1 fruit fly cellular context compared by ENCODE assay signal in the genomic region with DNA sequence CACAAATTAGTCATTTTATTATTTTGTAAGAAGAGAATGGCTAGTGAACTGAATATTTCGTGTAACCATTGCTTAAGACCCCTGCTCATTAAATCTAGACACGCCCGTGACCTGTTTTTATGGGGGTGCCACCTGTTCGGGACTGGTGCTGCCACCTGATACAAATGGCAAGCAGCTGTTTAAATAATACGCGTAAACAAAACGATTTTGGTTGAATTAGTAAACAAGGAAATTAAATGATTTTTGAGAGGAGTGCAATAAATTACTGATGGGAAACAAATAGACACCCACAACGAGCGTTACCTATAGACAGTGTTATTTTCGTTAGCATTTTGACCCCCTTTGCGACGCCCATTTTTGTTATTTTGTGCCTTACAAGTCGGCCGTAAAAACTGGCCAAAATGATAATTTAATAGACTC.
TF ChIP-seq lines count a peak whose summit lies in the region.

No protein-coding gene starts in this region.

TF ChIP-seq in whole organism, embryonic, 481 proteins besides CTCF, POLR2A, EP300 and RAD21 (continued from another document and continues in another):
- TF ChIP-seq CG2116 (GFP tag; optimal IDR thresholded peaks at IDR 0.05; lab: Kevin White, UChicago) = peak; percentile 64
- TF ChIP-seq hb (GFP tag; IDR thresholded peaks at IDR 0.05; lab: Robert Waterston, UW; ENCODE audit: partially characterized antibody) = no peak
- peak; percentile 84 for TF ChIP-seq CG34376 (GFP tag; optimal IDR thresholded peaks at IDR 0.05; lab: Kevin White, UChicago)
- TF ChIP-seq CG12236 (GFP tag; optimal IDR thresholded peaks at IDR 0.05; lab: Kevin White, UChicago) = peak; percentile 68
- TF ChIP-seq crp (GFP tag; optimal IDR thresholded peaks at IDR 0.05; lab: Kevin White, UChicago) = peak; percentile 46 to 93
- peak; percentile 66 for TF ChIP-seq eyg (GFP tag; optimal IDR thresholded peaks at IDR 0.05; lab: Kevin White, UChicago)
- peak; percentile 90 for TF ChIP-seq gro (GFP tag; optimal IDR thresholded peaks at IDR 0.05; lab: Kevin White, UChicago)
- TF ChIP-seq CG9609 (GFP tag; optimal IDR thresholded peaks at IDR 0.05; lab: Kevin White, UChicago) = peak; percentile 84
- TF ChIP-seq ERR (GFP tag; optimal IDR thresholded peaks at IDR 0.05; lab: Kevin White, UChicago) = peak; percentile 60
- TF ChIP-seq ind (GFP tag; optimal IDR thresholded peaks at IDR 0.05; lab: Kevin White, UChicago) = peak; percentile 93
- peak; percentile 59 for TF ChIP-seq sima (GFP tag; optimal IDR thresholded peaks at IDR 0.05; lab: Kevin White, UChicago)
- TF ChIP-seq CG15011 (GFP tag; optimal IDR thresholded peaks at IDR 0.05; lab: Kevin White, UChicago) = peak; percentile 74
- peak; percentile 73 for TF ChIP-seq CG3065 (GFP tag; optimal IDR thresholded peaks at IDR 0.05; lab: Kevin White, UChicago)
- TF ChIP-seq chm (GFP tag; IDR thresholded peaks at IDR 0.05; lab: Robert Waterston, UW) = no peak
- TF ChIP-seq kah (GFP tag; optimal IDR thresholded peaks at IDR 0.05; lab: Kevin White, UChicago) = peak; percentile 98
- no peak for TF ChIP-seq Atf6 (GFP tag; IDR thresholded peaks at IDR 0.05; lab: Robert Waterston, UW)
- TF ChIP-seq Aef1 (GFP tag; IDR thresholded peaks at IDR 0.05; lab: Robert Waterston, UW) = no peak
- no peak for TF ChIP-seq CG17328 (GFP tag; IDR thresholded peaks at IDR 0.05; lab: Robert Waterston, UW)
- peak; percentile 74 for TF ChIP-seq Atf-2 (GFP tag; optimal IDR thresholded peaks at IDR 0.05; lab: Kevin White, UChicago)
- peak; percentile 88 for TF ChIP-seq Dip3 (GFP tag; optimal IDR thresholded peaks at IDR 0.05; lab: Kevin White, UChicago)
- TF ChIP-seq CG6175 (GFP tag; IDR thresholded peaks at IDR 0.05; lab: Robert Waterston, UW) = no peak
- TF ChIP-seq CG10959 (GFP tag; IDR thresholded peaks at IDR 0.05; lab: Robert Waterston, UW) = no peak
- no peak for TF ChIP-seq CG16813 (GFP tag; IDR thresholded peaks at IDR 0.05; lab: Robert Waterston, UW; ENCODE audit: partially characterized antibody)
- peak; percentile 79 for TF ChIP-seq slou (GFP tag; optimal IDR thresholded peaks at IDR 0.05; lab: Kevin White, UChicago)
- TF ChIP-seq dmrt11E (tag; optimal IDR thresholded peaks at IDR 0.05; lab: Kevin White, UChicago) = peak; percentile 52
- TF ChIP-seq HHEX (GFP tag; optimal IDR thresholded peaks at IDR 0.05; lab: Kevin White, UChicago) = peak; percentile 86
- TF ChIP-seq Gug (GFP tag; IDR thresholded peaks at IDR 0.05; lab: Robert Waterston, UW) = peak; percentile 96
- no peak for TF ChIP-seq vvl (GFP tag; IDR thresholded peaks at IDR 0.05; lab: Robert Waterston, UW)
- TF ChIP-seq Tbp (GFP tag; optimal IDR thresholded peaks at IDR 0.05; lab: Kevin White, UChicago) = no peak
- no peak for TF ChIP-seq zen2 (GFP tag; IDR thresholded peaks at IDR 0.05; lab: Robert Waterston, UW; ENCODE audit: partially characterized antibody)
- no peak for TF ChIP-seq ap (GFP tag; IDR thresholded peaks at IDR 0.05; lab: Robert Waterston, UW)
- no peak for TF ChIP-seq CG17612 (GFP tag; IDR thresholded peaks at IDR 0.05; lab: Robert Waterston, UW)
- no peak for TF ChIP-seq Bgb (GFP tag; IDR thresholded peaks at IDR 0.05; lab: Robert Waterston, UW; ENCODE audit: partially characterized antibody)
- peak; percentile 88 for TF ChIP-seq CG4424 (GFP tag; optimal IDR thresholded peaks at IDR 0.05; lab: Kevin White, UChicago)
- TF ChIP-seq Rx (GFP tag; IDR thresholded peaks at IDR 0.05; lab: Robert Waterston, UW) = no peak
- peak; percentile 94 for TF ChIP-seq HLH54F (GFP tag; optimal IDR thresholded peaks at IDR 0.05; lab: Kevin White, UChicago)
- TF ChIP-seq CG9817 (tag; optimal IDR thresholded peaks at IDR 0.05; lab: Kevin White, UChicago) = peak; percentile 89
- TF ChIP-seq bowl (GFP tag; IDR thresholded peaks at IDR 0.05; lab: Robert Waterston, UW) = no peak
- TF ChIP-seq bcd (GFP tag; optimal IDR thresholded peaks at IDR 0.05; lab: Kevin White, UChicago) = peak; percentile 89
- TF ChIP-seq esg (GFP tag; conservative IDR thresholded peaks at IDR 0.05; lab: Robert Waterston, UW) = no peak
- TF ChIP-seq Oli (tag; optimal IDR thresholded peaks at IDR 0.05; lab: Kevin White, UChicago) = peak; percentile 66
- TF ChIP-seq emc (GFP tag; optimal IDR thresholded peaks at IDR 0.05; lab: Kevin White, UChicago) = peak; percentile 54
- peak; percentile 77 for TF ChIP-seq Bdp1 (GFP tag; optimal IDR thresholded peaks at IDR 0.05; lab: Kevin White, UChicago)
- peak; percentile 98 for TF ChIP-seq Med (GFP tag; lab: Kevin White, UChicago)
- TF ChIP-seq CG42726 (GFP tag; IDR thresholded peaks at IDR 0.05; lab: Robert Waterston, UW; ENCODE audit: partially characterized antibody) = no peak
- TF ChIP-seq hkb (optimal IDR thresholded peaks at IDR 0.05; lab: Kevin White, UChicago) = no peak
- TF ChIP-seq hkb (GFP tag; IDR thresholded peaks at IDR 0.05; lab: Robert Waterston, UW) = no peak
- TF ChIP-seq jigr1 (GFP tag; IDR thresholded peaks at IDR 0.05; lab: Robert Waterston, UW) = no peak
- TF ChIP-seq CG31224 (GFP tag; IDR thresholded peaks at IDR 0.05; lab: Robert Waterston, UW) = no peak
- TF ChIP-seq eve (GFP tag; optimal IDR thresholded peaks at IDR 0.05; lab: Kevin White, UChicago) = no peak
- TF ChIP-seq btn (GFP tag; optimal IDR thresholded peaks at IDR 0.05; lab: Kevin White, UChicago) = peak; percentile 19
- peak; percentile 90 for TF ChIP-seq az2 (GFP tag; optimal IDR thresholded peaks at IDR 0.05; lab: Kevin White, UChicago)
- TF ChIP-seq CG13775 (GFP tag; optimal IDR thresholded peaks at IDR 0.05; lab: Kevin White, UChicago) = peak; percentile 82
- peak; percentile 91 for TF ChIP-seq Fer3 (tag; optimal IDR thresholded peaks at IDR 0.05; lab: Kevin White, UChicago)
- TF ChIP-seq zf30C (GFP tag; optimal IDR thresholded peaks at IDR 0.05; lab: Kevin White, UChicago) = no peak
- TF ChIP-seq CG14667 (GFP tag; IDR thresholded peaks at IDR 0.05; lab: Robert Waterston, UW) = no peak
- peak; percentile 81 for TF ChIP-seq MTF-1 (GFP tag; optimal IDR thresholded peaks at IDR 0.05; lab: Kevin White, UChicago; ENCODE audit: borderline replicate concordance)
- peak; percentile 88 for TF ChIP-seq Chrac-16 (GFP tag; optimal IDR thresholded peaks at IDR 0.05; lab: Kevin White, UChicago)
- peak; percentile 77 for TF ChIP-seq HmgD (GFP tag; optimal IDR thresholded peaks at IDR 0.05; lab: Kevin White, UChicago)
- TF ChIP-seq tin (GFP tag; optimal IDR thresholded peaks at IDR 0.05; lab: Kevin White, UChicago) = peak; percentile 95
- TF ChIP-seq stwl (tag; optimal IDR thresholded peaks at IDR 0.05; lab: Kevin White, UChicago) = peak; percentile 72
- TF ChIP-seq CG2712 (tag; optimal IDR thresholded peaks at IDR 0.05; lab: Kevin White, UChicago) = peak; percentile 85
- TF ChIP-seq Sox100B (GFP tag; optimal IDR thresholded peaks at IDR 0.05; lab: Kevin White, UChicago) = peak; percentile 75
- TF ChIP-seq Dp (GFP tag; optimal IDR thresholded peaks at IDR 0.05; lab: Kevin White, UChicago) = peak; percentile 49
- TF ChIP-seq cwo (GFP tag; optimal IDR thresholded peaks at IDR 0.05; lab: Kevin White, UChicago) = peak; percentile 84
- TF ChIP-seq pzg (GFP tag; optimal IDR thresholded peaks at IDR 0.05; lab: Kevin White, UChicago) = peak; percentile 76
- TF ChIP-seq CG34422 (GFP tag; IDR thresholded peaks at IDR 0.05; lab: Robert Waterston, UW) = no peak
- TF ChIP-seq sim (GFP tag; IDR thresholded peaks at IDR 0.05; lab: Robert Waterston, UW) = no peak
- no peak for TF ChIP-seq Ada2b (GFP tag; IDR thresholded peaks at IDR 0.05; lab: Robert Waterston, UW)
- peak; percentile 85 for TF ChIP-seq CG7839 (tag; optimal IDR thresholded peaks at IDR 0.05; lab: Kevin White, UChicago)
- TF ChIP-seq Ets65A (GFP tag; lab: Kevin White, UChicago) = peak; percentile 98
- TF ChIP-seq CG32772 (GFP tag; IDR thresholded peaks at IDR 0.05; lab: Robert Waterston, UW) = no peak
- TF ChIP-seq Sry-δ (GFP tag; optimal IDR thresholded peaks at IDR 0.05; lab: Kevin White, UChicago) = peak; percentile 48
- TF ChIP-seq Mrtf (GFP tag; IDR thresholded peaks at IDR 0.05; lab: Robert Waterston, UW) = no peak
- no peak for TF ChIP-seq Dfd (GFP tag; optimal IDR thresholded peaks at IDR 0.05; lab: Kevin White, UChicago)
- TF ChIP-seq CG16815 (GFP tag; optimal IDR thresholded peaks at IDR 0.05; lab: Kevin White, UChicago) = peak; percentile 77
- no peak for TF ChIP-seq Optix (GFP tag; IDR thresholded peaks at IDR 0.05; lab: Robert Waterston, UW)
- TF ChIP-seq ro (GFP tag; IDR thresholded peaks at IDR 0.05; lab: Robert Waterston, UW) = no peak
- no peak for TF ChIP-seq E2f1 (GFP tag; IDR thresholded peaks at IDR 0.05; lab: Robert Waterston, UW)
- TF ChIP-seq CG9876 (GFP tag; optimal IDR thresholded peaks at IDR 0.05; lab: Kevin White, UChicago) = peak; percentile 82
- TF ChIP-seq CG18011 (GFP tag; optimal IDR thresholded peaks at IDR 0.05; lab: Kevin White, UChicago) = peak; percentile 76
- no peak for TF ChIP-seq fru (optimal IDR thresholded peaks at IDR 0.05; lab: Kevin White, UChicago)
- TF ChIP-seq CG7556 (GFP tag; optimal IDR thresholded peaks at IDR 0.05; lab: Kevin White, UChicago) = peak; percentile 84
- TF ChIP-seq Fer2 (tag; optimal IDR thresholded peaks at IDR 0.05; lab: Kevin White, UChicago) = peak; percentile 77
- peak; percentile 73 for TF ChIP-seq CG2875 (GFP tag; optimal IDR thresholded peaks at IDR 0.05; lab: Kevin White, UChicago)
- peak; percentile 71 for TF ChIP-seq lbe (GFP tag; optimal IDR thresholded peaks at IDR 0.05; lab: Kevin White, UChicago)
- TF ChIP-seq CG18764 (GFP tag; optimal IDR thresholded peaks at IDR 0.05; lab: Kevin White, UChicago) = peak; percentile 84
- peak; percentile 81 for TF ChIP-seq Side (GFP tag; optimal IDR thresholded peaks at IDR 0.05; lab: Kevin White, UChicago)
- TF ChIP-seq CG18599 (GFP tag; optimal IDR thresholded peaks at IDR 0.05; lab: Kevin White, UChicago) = peak; percentile 92
- peak; percentile 70 for TF ChIP-seq CG17568 (GFP tag; optimal IDR thresholded peaks at IDR 0.05; lab: Kevin White, UChicago)
- TF ChIP-seq CG6254 (GFP tag; optimal IDR thresholded peaks at IDR 0.05; lab: Kevin White, UChicago) = peak; percentile 59
- peak; percentile 77 for TF ChIP-seq Max (GFP tag; optimal IDR thresholded peaks at IDR 0.05; lab: Kevin White, UChicago)
- TF ChIP-seq CG7928 (GFP tag; optimal IDR thresholded peaks at IDR 0.05; lab: Kevin White, UChicago) = peak; percentile 60
- TF ChIP-seq gce (GFP tag; IDR thresholded peaks at IDR 0.05; lab: Robert Waterston, UW) = no peak
- TF ChIP-seq CG6272 (GFP tag; IDR thresholded peaks at IDR 0.05; lab: Robert Waterston, UW) = peak; percentile 75
- TF ChIP-seq Kr (GFP tag; optimal IDR thresholded peaks at IDR 0.05; lab: Kevin White, UChicago) = no peak
- peak; percentile 86 for TF ChIP-seq sug (tag; optimal IDR thresholded peaks at IDR 0.05; lab: Kevin White, UChicago)
- peak; percentile 18 for TF ChIP-seq CG9797 (GFP tag; optimal IDR thresholded peaks at IDR 0.05; lab: Kevin White, UChicago)
- TF ChIP-seq CG8290 (GFP tag; optimal IDR thresholded peaks at IDR 0.05; lab: Kevin White, UChicago) = peak; percentile 63
- peak; percentile 40 to 95 for TF ChIP-seq CG8290 (tag; optimal IDR thresholded peaks at IDR 0.05; lab: Kevin White, UChicago)
- TF ChIP-seq CG3407 (GFP tag; optimal IDR thresholded peaks at IDR 0.05; lab: Kevin White, UChicago) = peak; percentile 68
- peak; percentile 89 for TF ChIP-seq CG8944 (GFP tag; optimal IDR thresholded peaks at IDR 0.05; lab: Kevin White, UChicago)
- no peak for TF ChIP-seq toy (GFP tag; IDR thresholded peaks at IDR 0.05; lab: Robert Waterston, UW)
- TF ChIP-seq trh (GFP tag; optimal IDR thresholded peaks at IDR 0.05; lab: Kevin White, UChicago) = peak; percentile 84
- TF ChIP-seq ems (GFP tag; optimal IDR thresholded peaks at IDR 0.05; lab: Kevin White, UChicago) = peak; percentile 74
- peak; percentile 91 for TF ChIP-seq CG8924 (tag; optimal IDR thresholded peaks at IDR 0.05; lab: Kevin White, UChicago)
- peak; percentile 83 for TF ChIP-seq CG9727 (GFP tag; optimal IDR thresholded peaks at IDR 0.05; lab: Kevin White, UChicago)
- TF ChIP-seq dan (GFP tag; IDR thresholded peaks at IDR 0.05; lab: Robert Waterston, UW) = no peak
- TF ChIP-seq prd (optimal IDR thresholded peaks at IDR 0.05; lab: Kevin White, UChicago) = no peak
- no peak for TF ChIP-seq prd (GFP tag; IDR thresholded peaks at IDR 0.05; lab: Robert Waterston, UW)
- peak; percentile 83 for TF ChIP-seq Mad (GFP tag; optimal IDR thresholded peaks at IDR 0.05; lab: Kevin White, UChicago)
- TF ChIP-seq al (GFP tag; IDR thresholded peaks at IDR 0.05; lab: Robert Waterston, UW) = no peak
- TF ChIP-seq gsb (GFP tag; IDR thresholded peaks at IDR 0.05; lab: Robert Waterston, UW) = no peak
- peak; percentile 89 for TF ChIP-seq CoRest (tag; optimal IDR thresholded peaks at IDR 0.05; lab: Kevin White, UChicago)
- no peak for TF ChIP-seq Nf-YA (GFP tag; IDR thresholded peaks at IDR 0.05; lab: Robert Waterston, UW)
- TF ChIP-seq exex (tag; optimal IDR thresholded peaks at IDR 0.05; lab: Kevin White, UChicago) = peak; percentile 64
- TF ChIP-seq CG12155 (GFP tag; optimal IDR thresholded peaks at IDR 0.05; lab: Kevin White, UChicago) = peak; percentile 88
- peak; percentile 22 for TF ChIP-seq grn (GFP tag; optimal IDR thresholded peaks at IDR 0.05; lab: Kevin White, UChicago)
- TF ChIP-seq CG3838 (GFP tag; optimal IDR thresholded peaks at IDR 0.05; lab: Kevin White, UChicago) = no peak
- TF ChIP-seq slbo (GFP tag; IDR thresholded peaks at IDR 0.05; lab: Robert Waterston, UW) = no peak
- peak in 1 of 2 experiments; percentile 69 for TF ChIP-seq Hr78 (GFP tag; optimal IDR thresholded peaks at IDR 0.05; lab: Kevin White, UChicago)
- peak; percentile 29 for TF ChIP-seq disco-r (GFP tag; optimal IDR thresholded peaks at IDR 0.05; lab: Kevin White, UChicago)
- peak; percentile 76 for TF ChIP-seq CG6854 (GFP tag; optimal IDR thresholded peaks at IDR 0.05; lab: Kevin White, UChicago)
- TF ChIP-seq Asciz (GFP tag; optimal IDR thresholded peaks at IDR 0.05; lab: Kevin White, UChicago) = peak; percentile 71
- TF ChIP-seq ab (GFP tag; optimal IDR thresholded peaks at IDR 0.05; lab: Kevin White, UChicago) = peak; percentile 53
- peak; percentile 62 for TF ChIP-seq CG8281 (tag; optimal IDR thresholded peaks at IDR 0.05; lab: Kevin White, UChicago)
- TF ChIP-seq CG6765 (GFP tag; optimal IDR thresholded peaks at IDR 0.05; lab: Kevin White, UChicago) = peak; percentile 85
- TF ChIP-seq CG2202 (tag; optimal IDR thresholded peaks at IDR 0.05; lab: Kevin White, UChicago) = peak; percentile 51
- peak; percentile 91 for TF ChIP-seq CG13894 (tag; optimal IDR thresholded peaks at IDR 0.05; lab: Kevin White, UChicago)
- TF ChIP-seq CG1647 (GFP tag; optimal IDR thresholded peaks at IDR 0.05; lab: Kevin White, UChicago) = peak; percentile 85
